Worm (Caenorhabditis elegans) whole organism, L2 larva: ENCODE results near the gene col-14.

ENCODE experiments used
- ama-1 ChIP-seq: fragments of 150-350 bp; optimal IDR thresholded peaks from 2 replicates; lab custom pipeline; 2018; ENCODE audit warnings: inconsistent platforms
- elt-3 ChIP-seq: sonication (generic microtip); optimal IDR thresholded peaks from 2 replicates; lab custom pipeline; 2017; ENCODE audit warnings: missing biosample characterization, missing genetic modification characterization
- fos-1 ChIP-seq: fragments of 150-350 bp; optimal IDR thresholded peaks from 2 replicates; lab custom pipeline; 2014; ENCODE audit warnings: missing biosample characterization, missing genetic modification characterization
- lin-39 ChIP-seq: fragments of 150-350 bp; optimal IDR thresholded peaks from 2 replicates; lab custom pipeline; 2014; ENCODE audit warnings: missing biosample characterization, missing genetic modification reagents, missing genetic modification characterization
- mbf-1 ChIP-seq: sonication (generic microtip); optimal IDR thresholded peaks from 2 replicates; lab custom pipeline; 2017; ENCODE audit warnings: missing biosample characterization, missing genetic modification characterization
- nhr-11 ChIP-seq: fragments of 150-350 bp; optimal IDR thresholded peaks from 2 replicates; lab custom pipeline; 2014; ENCODE audit warnings: missing biosample characterization, missing genetic modification characterization
- nhr-6 ChIP-seq: fragments of 150-350 bp; optimal IDR thresholded peaks from 2 replicates; lab custom pipeline; 2014; ENCODE audit warnings: missing biosample characterization, missing genetic modification characterization
- snpc-4 ChIP-seq: fragments of 150-350 bp; optimal IDR thresholded peaks from 2 replicates; lab custom pipeline; 2014; ENCODE audit warnings: missing biosample characterization, missing genetic modification characterization
- zag-1 ChIP-seq: fragments of 150-350 bp; optimal IDR thresholded peaks from 2 replicates; lab custom pipeline; 2014; ENCODE audit warnings: missing biosample characterization, missing genetic modification characterization
- ztf-1 ChIP-seq: fragments of 200-800 bp; sonication (Bioruptor generic); conservative IDR thresholded peaks from 2 replicates; pipeline ENCODE4 v1.3.6; 2022; ENCODE audit warnings: missing genetic modification characterization, missing compliant biosample characterization

ce11 chrIV:7724912-7725311 lies 28.3 kb upstream of the col-14 start:
- no peak for TF ChIP-seq mbf-1
- no peak for TF ChIP-seq nhr-11 (tag; lab: Kevin White, UChicago)
- no peak for TF ChIP-seq elt-3 (tag; lab: Kevin White, UChicago)
- TF ChIP-seq zag-1 (tag; lab: Kevin White, UChicago), result no peak
- no peak for TF ChIP-seq nhr-6 (tag; lab: Kevin White, UChicago)
- TF ChIP-seq fos-1, result no peak
- no peak for TF ChIP-seq ztf-1 (GFP tag; lab: Robert Waterston, UW)
- no peak for TF ChIP-seq ama-1 (lab: Kevin White, UChicago)
- no peak for TF ChIP-seq snpc-4 (tag; lab: Kevin White, UChicago)
- no peak for TF ChIP-seq lin-39 (tag; lab: Kevin White, UChicago)
